Worm (Caenorhabditis elegans) whole organism, L4 larva: ENCODE results near the gene hst-1.

Experiments used
- F44E2.7 ChIP-seq: fragments of 200-800 bp; sonication (Bioruptor generic); IDR thresholded peaks from 2 replicates; pipeline ENCODE4 v2.1.2; 2022; ENCODE audit warnings: missing genetic modification characterization, missing compliant biosample characterization
- F49E8.2 ChIP-seq: sonication (generic microtip); optimal IDR thresholded peaks from 2 replicates; lab custom pipeline; 2016; ENCODE audit warnings: missing compliant biosample characterization, mild to moderate bottlenecking, missing genetic modification characterization, borderline replicate concordance
- T20F7.1 ChIP-seq: fragments of 200-800 bp; sonication (Bioruptor generic); optimal IDR thresholded peaks from 2 replicates; lab custom pipeline; 2018; ENCODE audit warnings: mild to moderate bottlenecking, missing genetic modification characterization, missing compliant biosample characterization
- T26A8.4 ChIP-seq: fragments of 200-800 bp; sonication (Bioruptor generic); IDR thresholded peaks from 2 replicates; pipeline ENCODE4 v1.3.6; 2022; ENCODE audit warnings: missing genetic modification characterization, missing compliant biosample characterization
- Y105C5A.15 ChIP-seq: fragments of 200-800 bp; sonication (Bioruptor generic); IDR thresholded peaks from 2 replicates; pipeline ENCODE4 v1.3.6; 2022; ENCODE audit warnings: missing genetic modification characterization, missing compliant biosample characterization
- Y5F2A.4 ChIP-seq: fragments of 200-800 bp; sonication (Bioruptor generic); optimal IDR thresholded peaks from 2 replicates; lab custom pipeline; 2018; ENCODE audit warnings: mild to moderate bottlenecking, missing genetic modification characterization, missing compliant biosample characterization
- aha-1 ChIP-seq: fragments of 150-350 bp; peaks from one replicate; lab custom pipeline; 2014; ENCODE audit warnings: missing biosample characterization, missing genetic modification characterization
- aly-2 ChIP-seq: sonication (generic microtip); optimal IDR thresholded peaks from 2 replicates; lab custom pipeline; 2018; ENCODE audit warnings: missing biosample characterization, missing genetic modification characterization
- attf-4 ChIP-seq: sonication (generic microtip); optimal IDR thresholded peaks from 3 replicates; lab custom pipeline; 2017; ENCODE audit warnings: missing biosample characterization, missing genetic modification characterization
- ceh-20 ChIP-seq: fragments of 200-800 bp; sonication (Bioruptor generic); IDR thresholded peaks from 2 replicates; pipeline ENCODE4 v1.3.6; 2022; ENCODE audit warnings: missing genetic modification reagents, missing genetic modification characterization, missing compliant biosample characterization
- ceh-32 ChIP-seq: sonication (generic microtip); optimal IDR thresholded peaks from 2 replicates; lab custom pipeline; 2016; ENCODE audit warnings: mild to moderate bottlenecking, missing genetic modification characterization, missing compliant biosample characterization; ENCODE audit not compliant: poor library complexity
- ceh-82 ChIP-seq: sonication (generic microtip); optimal IDR thresholded peaks from 2 replicates; lab custom pipeline; 2017; ENCODE audit warnings: missing biosample characterization, missing genetic modification characterization
- daf-16 ChIP-seq, 3 experiments: sonication (generic microtip); optimal IDR thresholded peaks; 2 replicates each; lab custom pipeline; 2016 to 2017; ENCODE audit warnings: missing genetic modification characterization in 3 of 3, missing genetic modification reagents in 3 of 3, mild to moderate bottlenecking in 2 of 3, missing compliant biosample characterization in 2 of 3, missing biosample characterization in 1 of 3, moderate library complexity in 1 of 3
- dpl-1 ChIP-seq: fragments of 150-350 bp; optimal IDR thresholded peaks from 2 replicates; lab custom pipeline; 2014; ENCODE audit warnings: missing biosample characterization, missing genetic modification reagents, missing genetic modification characterization
- dve-1 ChIP-seq: sonication (generic microtip); optimal IDR thresholded peaks from 2 replicates; lab custom pipeline; 2017; ENCODE audit warnings: antibody characterized with exemption, mild to moderate bottlenecking, missing genetic modification characterization, missing compliant biosample characterization; ENCODE audit not compliant: insufficient read depth
- fkh-10 ChIP-seq: fragments of 150-350 bp; optimal IDR thresholded peaks from 2 replicates; lab custom pipeline; 2014; ENCODE audit warnings: missing biosample characterization, missing genetic modification reagents, missing genetic modification characterization
- lin-15B ChIP-seq: fragments of 150-350 bp; sonication (generic microtip); optimal IDR thresholded peaks from 3 replicates; lab custom pipeline; 2014; ENCODE audit warnings: missing biosample characterization, missing genetic modification characterization
- lin-29 ChIP-seq: fragments of 200-800 bp; sonication (Bioruptor generic); IDR thresholded peaks from 2 replicates; pipeline ENCODE4 v1.3.6; 2022; ENCODE audit warnings: missing genetic modification reagents, missing genetic modification characterization, missing compliant biosample characterization
- lin-38 ChIP-seq: fragments of 200-800 bp; sonication (Bioruptor generic); IDR thresholded peaks from 2 replicates; pipeline ENCODE4 v1.3.6; 2022; ENCODE audit warnings: missing genetic modification reagents, missing genetic modification characterization, missing compliant biosample characterization
- lin-39 ChIP-seq: fragments of 150-350 bp; optimal IDR thresholded peaks from 2 replicates; lab custom pipeline; 2014; ENCODE audit warnings: missing biosample characterization, missing genetic modification reagents, missing genetic modification characterization
- lsy-2 ChIP-seq, 2 experiments: fragments of 150-350 bp in 1 of 2; sonication (generic microtip) in 1 of 2; optimal IDR thresholded peaks; 2 replicates each; lab custom pipeline; 2014 to 2017; ENCODE audit warnings: missing biosample characterization in 2 of 2, missing genetic modification characterization in 2 of 2
- mdt-29 ChIP-seq: fragments of 200-800 bp; sonication (Bioruptor generic); IDR thresholded peaks from 2 replicates; pipeline ENCODE4 v1.3.6; 2022; ENCODE audit warnings: missing genetic modification reagents, missing genetic modification characterization, missing compliant biosample characterization
- mep-1 ChIP-seq: fragments of 150-350 bp; sonication (generic microtip); optimal IDR thresholded peaks from 3 replicates; lab custom pipeline; 2014; ENCODE audit warnings: missing biosample characterization, missing genetic modification characterization
- mxl-3 ChIP-seq: fragments of 200-800 bp; sonication (Bioruptor generic); optimal IDR thresholded peaks from 2 replicates; lab custom pipeline; 2018; ENCODE audit warnings: mild to moderate bottlenecking, missing genetic modification characterization, missing compliant biosample characterization
- nhr-10 ChIP-seq: fragments of 150-350 bp; optimal IDR thresholded peaks from 2 replicates; lab custom pipeline; 2014; ENCODE audit warnings: missing biosample characterization, missing genetic modification characterization
- nhr-41 ChIP-seq: fragments of 200-800 bp; sonication (Bioruptor generic); IDR thresholded peaks from 2 replicates; pipeline ENCODE4 v1.3.6; 2022; ENCODE audit warnings: missing genetic modification reagents, missing genetic modification characterization, missing compliant biosample characterization
- nhr-42 ChIP-seq: fragments of 200-800 bp; sonication (Bioruptor generic); IDR thresholded peaks from 2 replicates; pipeline ENCODE4 v1.3.6; 2022; ENCODE audit warnings: missing genetic modification characterization, missing compliant biosample characterization
- nhr-48 ChIP-seq: sonication (generic microtip); optimal IDR thresholded peaks from 2 replicates; lab custom pipeline; 2016; ENCODE audit warnings: mild to moderate bottlenecking, missing genetic modification characterization, missing compliant biosample characterization
- pha-4 ChIP-seq, 2 experiments: fragments of 150-350 bp in 1 of 2; fragments of 200-800 bp in 1 of 2; sonication (Bioruptor generic) in 1 of 2; IDR thresholded peaks in 1 of 2; optimal IDR thresholded peaks in 1 of 2; 2 replicates each; pipeline versions ENCODE4 v1.3.6 to Lab custom; 2014 to 2022; ENCODE audit warnings: missing genetic modification characterization in 2 of 2, missing genetic modification reagents in 2 of 2, missing biosample characterization in 1 of 2, missing compliant biosample characterization in 1 of 2
- php-3 ChIP-seq: fragments of 200-800 bp; sonication (Bioruptor generic); IDR thresholded peaks from 2 replicates; pipeline ENCODE4 v1.3.6; 2022; ENCODE audit warnings: missing genetic modification reagents, missing genetic modification characterization, missing compliant biosample characterization
- pqm-1 ChIP-seq: sonication (generic microtip); optimal IDR thresholded peaks from 2 replicates; lab custom pipeline; 2017; ENCODE audit warnings: missing biosample characterization, missing genetic modification characterization
- set-16 ChIP-seq: fragments of 200-800 bp; sonication (Bioruptor generic); IDR thresholded peaks from 2 replicates; pipeline ENCODE4 v1.3.6; 2022; ENCODE audit warnings: missing genetic modification reagents, missing genetic modification characterization, missing compliant biosample characterization
- snpc-4 ChIP-seq: fragments of 150-350 bp; optimal IDR thresholded peaks from 2 replicates; lab custom pipeline; 2014; ENCODE audit warnings: missing biosample characterization, missing genetic modification characterization
- spr-1 ChIP-seq: sonication (generic microtip); optimal IDR thresholded peaks from 2 replicates; lab custom pipeline; 2016; ENCODE audit warnings: mild to moderate bottlenecking, missing genetic modification characterization, missing compliant biosample characterization
- spr-3 ChIP-seq: fragments of 200-800 bp; sonication (Bioruptor generic); optimal IDR thresholded peaks from 2 replicates; lab custom pipeline; 2018; ENCODE audit warnings: mild to moderate bottlenecking, missing genetic modification characterization, missing compliant biosample characterization
- unc-39 ChIP-seq: sonication (generic microtip); optimal IDR thresholded peaks from 2 replicates; lab custom pipeline; 2017; ENCODE audit warnings: missing biosample characterization, missing genetic modification characterization
- zag-1 ChIP-seq: fragments of 150-350 bp; optimal IDR thresholded peaks from 2 replicates; lab custom pipeline; 2014; ENCODE audit warnings: missing biosample characterization, missing genetic modification characterization

hst-1 gene

ce11 chrIV:8654115-8654628, 37.1 kb downstream of the hst-1 start, which contains the start of gene C49C8.1:
Gene C49C8.1, plus strand, starts transcription at chrIV:8654578.
- peak; percentile 72 for TF ChIP-seq php-3
- peak; percentile 34; the same call in 1 of the 2 replicates for TF ChIP-seq ceh-20 (GFP tag; lab: Robert Waterston, UW)
- TF ChIP-seq fkh-10 (GFP tag; lab: Kevin White, UChicago), result no peak
- TF ChIP-seq nhr-41 (GFP tag; lab: Robert Waterston, UW), result no peak
- TF ChIP-seq dpl-1 (GFP tag; lab: Kevin White, UChicago), result no peak
- no peak for TF ChIP-seq Y5F2A.4
- TF ChIP-seq spr-1, result no peak
- no peak for TF ChIP-seq pha-4 (GFP tag; IDR thresholded peaks at IDR 0.05; lab: Robert Waterston, UW)
- TF ChIP-seq pha-4 (tag; optimal IDR thresholded peaks at IDR 0.05; lab: Kevin White, UChicago), result no peak
- peak; percentile 60 for TF ChIP-seq aha-1 (tag; lab: Kevin White, UChicago)
- no peak for TF ChIP-seq unc-39 (tag; lab: Kevin White, UChicago)
- TF ChIP-seq spr-3 (GFP tag; lab: Kevin White, UChicago), result no peak
- TF ChIP-seq zag-1, result no peak
- TF ChIP-seq ceh-82, result no peak
- no peak for TF ChIP-seq T20F7.1 (GFP tag; lab: Kevin White, UChicago)

DNA sequence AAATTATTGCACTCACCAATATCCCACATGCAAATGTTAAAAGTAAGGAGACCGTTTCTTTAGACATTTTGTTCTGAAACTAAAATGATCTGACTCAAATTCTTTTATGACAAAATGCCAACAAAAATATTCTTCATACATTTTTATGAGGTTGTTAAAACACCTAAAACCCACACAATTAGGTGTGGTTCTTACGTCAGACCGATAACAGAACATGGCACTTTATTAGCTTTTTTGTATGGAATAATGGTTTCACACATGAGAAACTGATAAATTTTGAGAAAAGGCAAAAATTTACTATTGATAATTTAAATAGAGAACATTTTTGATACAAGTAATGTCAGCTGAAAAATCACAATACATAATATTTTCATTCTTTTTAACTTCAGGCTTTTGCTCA, 37.7 kb downstream of the hst-1 start, which contains the start of gene C49C8.5:
Gene C49C8.5, minus strand, starts transcription at position 73 of the 400 bp plus-strand sequence.
- TF ChIP-seq nhr-10 (no peak), php-3 (peak; percentile 84), ceh-32 (no peak), T26A8.4 (GFP tag; lab: Robert Waterston, UW) (no peak), mep-1 (no peak), daf-16 (GFP tag; optimal IDR thresholded peaks at IDR 0.05; lab: Kevin White, UChicago) (no peak), daf-16 (tag; optimal IDR thresholded peaks at IDR 0.05; lab: Kevin White, UChicago) (peak; percentile 15), Y105C5A.15 (GFP tag; lab: Robert Waterston, UW) (no peak), ceh-82 (no peak), pqm-1 (tag; lab: Kevin White, UChicago) (peak; percentile 59), snpc-4 (tag; lab: Kevin White, UChicago) (no peak), dve-1 (tag; lab: Kevin White, UChicago) (peak; percentile 10)

- TF ChIP-seq set-16, result no peak
- TF ChIP-seq mdt-29 (GFP tag; lab: Robert Waterston, UW), result no peak
- TF ChIP-seq F44E2.7, result no peak
- TF ChIP-seq lin-38 (GFP tag; lab: Robert Waterston, UW), result no peak
- TF ChIP-seq aly-2 (tag; lab: Kevin White, UChicago), result no peak
- no peak for TF ChIP-seq spr-1
- no peak for TF ChIP-seq unc-39 (tag; lab: Kevin White, UChicago)
- no peak for TF ChIP-seq F49E8.2 (tag; lab: Kevin White, UChicago)
- TF ChIP-seq ceh-82, result no peak
- no peak for TF ChIP-seq lin-39 (tag; lab: Kevin White, UChicago)
- no peak for TF ChIP-seq lsy-2 (tag; optimal IDR thresholded peaks at IDR 0.05; lab: Kevin White, UChicago)
- no peak for TF ChIP-seq nhr-42
- TF ChIP-seq nhr-48 (tag; lab: Kevin White, UChicago), result no peak
- no peak for TF ChIP-seq lin-15B (tag; lab: Kevin White, UChicago)
- no peak for TF ChIP-seq dve-1 (tag; lab: Kevin White, UChicago)
- no peak for TF ChIP-seq mxl-3
- TF ChIP-seq lin-29 (GFP tag; lab: Robert Waterston, UW), result no peak
- TF ChIP-seq ceh-32, result no peak
- no peak for TF ChIP-seq attf-4
Measured at ce11 chrIV:8651835-8652234, 39.5 kb downstream of the hst-1 start, which contains the start of gene C49C8.8. Gene C49C8.8, plus strand, starts transcription at chrIV:8652135.
